Worm (Caenorhabditis elegans): ENCODE results near the gene osm-3.

Gene osm-3

ce11 chrIV:3825388-3825787 is 24.5 kb upstream of the osm-3 start:
- no peak for TF ChIP-seq ttx-3 (tag; optimal IDR thresholded peaks at IDR 0.05)
- TF ChIP-seq pag-3 (tag; optimal IDR thresholded peaks at IDR 0.05; ENCODE audit: borderline replicate concordance), result no peak
- TF ChIP-seq gmeb-2 (tag; optimal IDR thresholded peaks at IDR 0.05), result no peak
- TF ChIP-seq fax-1 (tag; optimal IDR thresholded peaks at IDR 0.05), result no peak
- TF ChIP-seq unc-55 (GFP tag; optimal IDR thresholded peaks at IDR 0.05), result peak; percentile 37
- no peak for TF ChIP-seq ceh-19 (GFP tag; optimal IDR thresholded peaks at IDR 0.05)
- TF ChIP-seq rnt-1 (tag; optimal IDR thresholded peaks at IDR 0.05), result peak; percentile 19

DNA sequence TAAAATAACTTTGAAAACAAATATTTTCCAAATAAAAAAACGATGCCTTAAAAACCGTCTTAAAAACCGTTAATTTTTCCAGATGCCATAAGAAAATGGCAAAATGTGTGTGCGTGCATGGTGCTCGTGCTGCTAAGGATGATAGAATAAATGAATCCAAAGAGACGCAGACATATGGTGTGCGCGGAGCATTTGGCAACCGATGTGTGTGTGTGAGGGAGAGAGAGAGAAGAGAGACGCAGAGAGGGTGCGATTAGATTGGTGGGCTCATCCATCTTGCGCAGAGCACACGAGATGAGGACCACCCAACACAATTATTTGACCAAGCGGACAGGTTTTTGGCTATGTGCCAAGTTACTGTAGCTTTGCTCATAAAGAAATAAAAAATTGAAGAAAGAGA is 23.9 kb upstream of the osm-3 start:
- TF ChIP-seq hlh-6 (tag; optimal IDR thresholded peaks at IDR 0.05) (no peak), pax-1 (tag; optimal IDR thresholded peaks at IDR 0.05) (no peak), ref-2 (tag; optimal IDR thresholded peaks at IDR 0.05) (peak; percentile 58), fax-1 (tag; optimal IDR thresholded peaks at IDR 0.05) (no peak), pat-9 (tag; optimal IDR thresholded peaks at IDR 0.05) (no peak), ceh-19 (GFP tag; optimal IDR thresholded peaks at IDR 0.05) (no peak), ceh-14 (tag; optimal IDR thresholded peaks at IDR 0.05) (no peak), ama-1 (optimal IDR thresholded peaks at IDR 0.05) (no peak), sdc-2 (tag; optimal IDR thresholded peaks at IDR 0.05) (peak; percentile 2), mec-3 (tag; optimal IDR thresholded peaks at IDR 0.05; ENCODE audit: borderline replicate concordance) (no peak), ceh-31 (tag; optimal IDR thresholded peaks at IDR 0.05) (peak; percentile 63), unc-42 (tag; optimal IDR thresholded peaks at IDR 0.05) (peak; percentile 93), tbx-7 (tag; optimal IDR thresholded peaks at IDR 0.05) (no peak), hlh-30 (tag; optimal IDR thresholded peaks at IDR 0.05; ENCODE audit: insufficient read depth) (peak; percentile 85), ceh-48 (tag; optimal IDR thresholded peaks at IDR 0.05) (no peak), ceh-9 (tag; optimal IDR thresholded peaks at IDR 0.05) (no peak), K02D7.2 (tag; optimal IDR thresholded peaks at IDR 0.05) (no peak), fkh-6 (tag; optimal IDR thresholded peaks at IDR 0.05) (no peak), ceh-2 (tag; optimal IDR thresholded peaks at IDR 0.05) (no peak), nfya-1 (tag; optimal IDR thresholded peaks at IDR 0.05) (peak; percentile 78), zip-5 (tag; optimal IDR thresholded peaks at IDR 0.05) (no peak), ceh-45 (GFP tag; IDR thresholded peaks at IDR 0.05) (no peak), T23F11.4 (GFP tag; optimal IDR thresholded peaks at IDR 0.05) (no peak), ceh-18 (tag; optimal IDR thresholded peaks at IDR 0.05) (no peak), sox-4 (tag; optimal IDR thresholded peaks at IDR 0.05) (no peak), rnt-1 (tag; optimal IDR thresholded peaks at IDR 0.05) (no peak), pros-1 (tag; optimal IDR thresholded peaks at IDR 0.05) (no peak), ztf-16 (tag; optimal IDR thresholded peaks at IDR 0.05) (no peak), unc-55 (GFP tag; optimal IDR thresholded peaks at IDR 0.05) (peak; percentile 62), ahr-1 (tag; optimal IDR thresholded peaks at IDR 0.05) (no peak), C08G9.2 (tag; optimal IDR thresholded peaks at IDR 0.05) (no peak), pha-4 (tag; optimal IDR thresholded peaks at IDR 0.05) (no peak), npax-4 (tag; optimal IDR thresholded peaks at IDR 0.05) (no peak), ceh-30 (tag; optimal IDR thresholded peaks at IDR 0.05) (no peak), elt-2 (tag; optimal IDR thresholded peaks at IDR 0.05) (peak; percentile 11), pag-3 (tag; optimal IDR thresholded peaks at IDR 0.05; ENCODE audit: borderline replicate concordance) (no peak), pha-2 (tag; optimal IDR thresholded peaks at IDR 0.05) (no peak), hlh-8 (tag; optimal IDR thresholded peaks at IDR 0.05) (peak; percentile 48), odd-2 (tag; optimal IDR thresholded peaks at IDR 0.05) (no peak), K09A11.1 (tag; optimal IDR thresholded peaks at IDR 0.05; ENCODE audit: insufficient read depth) (no peak), ceh-34 (tag; optimal IDR thresholded peaks at IDR 0.05) (peak; percentile 54), dmd-4 (tag; optimal IDR thresholded peaks at IDR 0.05; ENCODE audit: borderline replicate concordance) (no peak), tbx-2 (tag; optimal IDR thresholded peaks at IDR 0.05) (peak; percentile 67)
